Worm (Caenorhabditis elegans) whole organism, young adult: Measurements from ENCODE around the gene spas-1.

ENCODE experiments used
- B0035.1 ChIP-seq: sonication (generic microtip); optimal IDR thresholded peaks from 2 replicates; lab custom pipeline; 2016; ENCODE audit warnings: missing genetic modification characterization, mild to moderate bottlenecking, missing compliant biosample characterization, missing genotype, missing genetic modification reagents
- B0261.1 ChIP-seq: sonication (generic microtip); optimal IDR thresholded peaks from 2 replicates; lab custom pipeline; 2016; ENCODE audit warnings: mild to moderate bottlenecking, missing genetic modification characterization, moderate library complexity, missing compliant biosample characterization
- C06A6.2 ChIP-seq: fragments of 200-800 bp; sonication (Bioruptor generic); conservative IDR thresholded peaks from 2 replicates; pipeline ENCODE4 v1.3.6; 2022; ENCODE audit warnings: missing genetic modification characterization, missing compliant biosample characterization
- F39B2.1 ChIP-seq: fragments of 200-800 bp; sonication (Bioruptor generic); IDR thresholded peaks from 2 replicates; pipeline ENCODE4 v1.3.6; 2022; ENCODE audit warnings: missing genetic modification reagents, missing genetic modification characterization, missing compliant biosample characterization
- F57A8.1 ChIP-seq: fragments of 200-800 bp; sonication (Bioruptor generic); optimal IDR thresholded peaks from 2 replicates; lab custom pipeline; 2018; ENCODE audit warnings: mild to moderate bottlenecking, missing genetic modification characterization, moderate library complexity, missing compliant biosample characterization
- K12H6.12 ChIP-seq: fragments of 200-800 bp; sonication (Bioruptor generic); optimal IDR thresholded peaks from 2 replicates; lab custom pipeline; 2018; ENCODE audit warnings: mild to moderate bottlenecking, missing genetic modification characterization, missing compliant biosample characterization
- T07F8.4 ChIP-seq: sonication (generic microtip); optimal IDR thresholded peaks from 2 replicates; lab custom pipeline; 2016; ENCODE audit warnings: mild to moderate bottlenecking, missing genetic modification characterization, moderate library complexity, missing compliant biosample characterization
- T26A5.8 ChIP-seq: sonication (generic microtip); optimal IDR thresholded peaks from 2 replicates; lab custom pipeline; 2016; ENCODE audit warnings: missing genetic modification characterization, missing compliant biosample characterization
- Y53G8AR.9 ChIP-seq: fragments of 200-800 bp; sonication (Bioruptor generic); conservative IDR thresholded peaks from 2 replicates; pipeline ENCODE4 v1.3.6; 2022; ENCODE audit warnings: missing genetic modification reagents, missing genetic modification characterization, missing compliant biosample characterization
- Y67H2A.10 ChIP-seq: fragments of 200-800 bp; sonication (Bioruptor generic); conservative IDR thresholded peaks from 2 replicates; pipeline ENCODE4 v1.3.6; 2022; ENCODE audit warnings: missing genetic modification reagents, missing genetic modification characterization, missing compliant biosample characterization
- ZK185.1 ChIP-seq: sonication (generic microtip); optimal IDR thresholded peaks from 2 replicates; lab custom pipeline; 2016; ENCODE audit warnings: mild to moderate bottlenecking, missing genetic modification characterization, missing compliant biosample characterization; ENCODE audit not compliant: poor library complexity, severe bottlenecking
- ama-1 ChIP-seq, 3 experiments: fragments of 150-350 bp in 1 of 3; sonication (generic microtip) in 2 of 3; optimal IDR thresholded peaks; 2 replicates each; lab custom pipeline; 2014 to 2018; ENCODE audit warnings: missing biosample characterization in 2 of 3, missing genetic modification characterization in 2 of 3, missing genetic modification reagents in 2 of 3
- ceh-79 ChIP-seq: sonication (generic microtip); optimal IDR thresholded peaks from 2 replicates; lab custom pipeline; 2017; ENCODE audit warnings: mild to moderate bottlenecking, missing genetic modification characterization, missing compliant biosample characterization
- ceh-91 ChIP-seq: fragments of 200-800 bp; sonication (Bioruptor generic); IDR thresholded peaks from 2 replicates; pipeline ENCODE4 v1.3.6; 2022; ENCODE audit warnings: missing genetic modification reagents, missing genetic modification characterization, missing compliant biosample characterization
- chd-7 ChIP-seq: sonication (generic microtip); optimal IDR thresholded peaks from 2 replicates; lab custom pipeline; 2016; ENCODE audit warnings: mild to moderate bottlenecking, missing genetic modification characterization, moderate library complexity, missing compliant biosample characterization
- die-1 ChIP-seq: sonication (generic microtip); optimal IDR thresholded peaks from 2 replicates; lab custom pipeline; 2016; ENCODE audit warnings: missing genotype, mild to moderate bottlenecking, missing genetic modification characterization, missing compliant biosample characterization
- dpff-1 ChIP-seq: sonication (generic microtip); optimal IDR thresholded peaks from 2 replicates; lab custom pipeline; 2017; ENCODE audit warnings: mild to moderate bottlenecking, missing genetic modification characterization, missing compliant biosample characterization
- dpl-1 ChIP-seq: fragments of 150-350 bp; optimal IDR thresholded peaks from 2 replicates; lab custom pipeline; 2014; ENCODE audit warnings: missing biosample characterization, missing genetic modification reagents, missing genetic modification characterization
- fkh-3 ChIP-seq: sonication (generic microtip); optimal IDR thresholded peaks from 2 replicates; lab custom pipeline; 2016; ENCODE audit warnings: mild to moderate bottlenecking, missing genetic modification characterization, missing compliant biosample characterization
- him-1 ChIP-seq: sonication (generic microtip); optimal IDR thresholded peaks from 2 replicates; lab custom pipeline; 2016; ENCODE audit warnings: missing genotype, missing genetic modification reagents, missing genetic modification characterization, missing compliant biosample characterization
- hmg-1.2 ChIP-seq: fragments of 200-800 bp; sonication (Bioruptor generic); IDR thresholded peaks from 2 replicates; pipeline ENCODE4 v1.3.6; 2022; ENCODE audit warnings: missing genetic modification reagents, missing genetic modification characterization, missing compliant biosample characterization
- lsy-27 ChIP-seq: sonication (generic microtip); optimal IDR thresholded peaks from 2 replicates; lab custom pipeline; 2017; ENCODE audit warnings: missing genetic modification characterization, mild to moderate bottlenecking, missing compliant biosample characterization, antibody characterized with exemption, missing genotype, borderline replicate concordance; ENCODE audit not compliant: insufficient read depth
- madf-10 ChIP-seq: sonication (generic microtip); optimal IDR thresholded peaks from 2 replicates; lab custom pipeline; 2016; ENCODE audit warnings: mild to moderate bottlenecking, missing genetic modification characterization, missing compliant biosample characterization
- madf-8 ChIP-seq: fragments of 200-800 bp; sonication (Bioruptor generic); conservative IDR thresholded peaks from 2 replicates; pipeline ENCODE4 v1.3.6; 2022; ENCODE audit warnings: missing genetic modification reagents, missing genetic modification characterization, missing compliant biosample characterization
- mes-4 ChIP-seq: sonication (generic microtip); optimal IDR thresholded peaks from 2 replicates; lab custom pipeline; 2016; ENCODE audit warnings: missing genotype, missing genetic modification characterization, missing compliant biosample characterization
- nfya-1 ChIP-seq: sonication (generic microtip); optimal IDR thresholded peaks from 2 replicates; lab custom pipeline; 2017; ENCODE audit warnings: antibody characterized with exemption, missing compliant biosample characterization, missing genetic modification characterization, borderline replicate concordance; ENCODE audit not compliant: insufficient read depth
- nfyb-1 ChIP-seq: fragments of 200-800 bp; sonication (Bioruptor generic); IDR thresholded peaks from 2 replicates; pipeline ENCODE4 v1.3.6; 2022; ENCODE audit warnings: missing genetic modification reagents, missing genetic modification characterization, missing compliant biosample characterization
- nhr-27 ChIP-seq: fragments of 200-800 bp; sonication (Bioruptor generic); optimal IDR thresholded peaks from 2 replicates; lab custom pipeline; 2018; ENCODE audit warnings: mild to moderate bottlenecking, missing genetic modification characterization, moderate library complexity, missing compliant biosample characterization
- nhr-80 ChIP-seq: sonication (generic microtip); optimal IDR thresholded peaks from 2 replicates; lab custom pipeline; 2016; ENCODE audit warnings: missing genetic modification characterization, missing compliant biosample characterization
- rec-8 ChIP-seq, 2 experiments: sonication (generic microtip); optimal IDR thresholded peaks; 2 replicates each; lab custom pipeline; 2016; ENCODE audit warnings: mild to moderate bottlenecking in 2 of 2, missing genetic modification characterization in 2 of 2, missing genetic modification reagents in 2 of 2, missing genotype in 2 of 2, missing biosample characterization in 1 of 2, missing compliant biosample characterization in 1 of 2, moderate library complexity in 1 of 2
- rpc-1 ChIP-seq, 2 experiments: fragments of 150-350 bp in 1 of 2; sonication (generic microtip) in 1 of 2; optimal IDR thresholded peaks; 2 replicates each; lab custom pipeline; 2014 to 2018; ENCODE audit warnings: missing biosample characterization in 1 of 2, missing genetic modification characterization in 1 of 2, missing genetic modification reagents in 1 of 2, missing genotype in 1 of 2
- snpc-3.4 ChIP-seq: sonication (generic microtip); optimal IDR thresholded peaks from 2 replicates; lab custom pipeline; 2017; ENCODE audit warnings: missing genetic modification characterization, mild to moderate bottlenecking, missing compliant biosample characterization, antibody characterized with exemption, moderate library complexity, missing genotype, missing genetic modification reagents
- snpc-4 ChIP-seq, 5 experiments: fragments of 150-350 bp in 1 of 5; sonication (generic microtip) in 4 of 5; optimal IDR thresholded peaks; 2 replicates each; lab custom pipeline; 2014 to 2018; ENCODE audit warnings: missing genetic modification characterization in 5 of 5, missing biosample characterization in 3 of 5, antibody characterized with exemption in 2 of 5, mild to moderate bottlenecking in 2 of 5, missing compliant biosample characterization in 2 of 5, missing genotype in 2 of 5, moderate library complexity in 2 of 5, missing genetic modification reagents in 1 of 5
- tbx-9 ChIP-seq: sonication (generic microtip); optimal IDR thresholded peaks from 2 replicates; lab custom pipeline; 2016; ENCODE audit warnings: borderline replicate concordance, missing genetic modification characterization, inconsistent platforms, missing compliant biosample characterization
- unc-62 ChIP-seq: fragments of 150-350 bp; optimal IDR thresholded peaks from 2 replicates; lab custom pipeline; 2014; ENCODE audit warnings: missing biosample characterization, missing genetic modification reagents, missing genetic modification characterization
- ztf-22 ChIP-seq: fragments of 200-800 bp; sonication (Bioruptor generic); optimal IDR thresholded peaks from 2 replicates; lab custom pipeline; 2018; ENCODE audit warnings: mild to moderate bottlenecking, missing genetic modification characterization, moderate library complexity, missing compliant biosample characterization

Gene spas-1

ce11 chrV:9141297-9141696, 34.3 kb upstream of the spas-1 start, which contains the start of gene pitr-3 (continued):
- TF ChIP-seq snpc-3.4 (tag; lab: Kevin White, UChicago) (no peak), F39B2.1 (GFP tag; lab: Robert Waterston, UW) (no peak), dpl-1 (no peak), ZK185.1 (tag; lab: Kevin White, UChicago) (no peak), him-1 (no peak)

- TF ChIP-seq B0035.1 (tag; lab: Kevin White, UChicago) (no peak), tbx-9 (tag; lab: Kevin White, UChicago) (no peak), T07F8.4 (tag; lab: Kevin White, UChicago) (no peak), Y67H2A.10 (no peak), fkh-3 (tag; lab: Kevin White, UChicago) (no peak)
- TF ChIP-seq, all 124 proteins: peak for 0
Measured at ce11 chrV:9143896-9144295, 31.7 kb upstream of the spas-1 start.

DNA sequence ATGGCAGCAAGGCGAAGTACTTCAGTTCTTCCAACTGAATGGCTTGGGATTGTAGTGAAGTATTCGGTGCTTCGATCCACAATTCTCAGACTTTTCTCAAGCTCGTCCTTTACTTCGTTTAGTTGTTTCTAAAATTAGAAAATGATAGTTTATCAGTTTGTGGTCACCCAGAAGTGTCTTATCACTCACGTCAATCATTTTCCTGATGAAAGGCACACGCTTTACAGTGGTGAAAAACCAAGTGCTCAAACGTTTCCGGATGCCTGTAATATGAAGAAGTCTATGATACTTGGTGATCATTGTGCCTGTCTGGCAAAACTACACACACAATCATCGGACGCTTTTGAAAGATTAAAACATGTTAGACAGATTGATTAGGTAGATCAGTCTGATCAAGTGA, 29.4 kb upstream of the spas-1 start:
- TF ChIP-seq nhr-80 (tag; lab: Kevin White, UChicago), result peak; percentile 70
- no peak for TF ChIP-seq F57A8.1 (GFP tag; lab: Kevin White, UChicago)

DNA sequence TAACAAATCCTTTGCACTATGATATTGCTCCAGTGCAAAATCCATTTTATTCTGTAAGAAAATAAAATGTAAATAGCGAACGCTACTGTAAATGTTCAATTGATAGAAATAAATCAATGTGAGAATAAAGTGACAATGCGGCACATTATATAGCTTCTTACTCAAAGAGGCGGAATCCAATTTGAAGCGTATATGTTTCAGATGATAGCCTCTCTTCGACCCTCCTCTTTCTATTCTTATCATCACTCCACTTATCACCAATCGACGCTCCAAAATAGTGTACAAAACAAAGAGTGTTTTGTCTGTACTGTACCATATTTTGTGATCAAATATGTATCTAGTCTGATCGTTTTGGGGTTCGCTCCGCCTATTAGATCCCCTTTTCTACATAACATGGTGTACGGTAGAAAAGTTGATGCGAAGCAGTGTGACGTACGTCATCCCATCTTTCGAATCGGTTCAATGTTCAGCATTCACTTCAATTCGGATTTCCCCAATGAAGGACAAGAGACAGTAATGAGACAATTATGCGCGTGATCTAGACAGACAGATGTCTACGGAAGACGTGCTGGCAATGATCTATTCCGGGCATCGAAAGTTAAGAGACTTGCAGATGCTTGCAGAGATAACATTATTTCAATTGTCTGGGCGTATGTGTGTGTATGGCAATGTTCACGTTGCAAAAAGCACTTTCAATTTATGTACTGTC, 28.6 kb upstream of the spas-1 start, which contains the start of gene spl-2:
TSS of gene spl-2 (minus strand) at position 51 of the 709 bp plus-strand sequence.
- TF ChIP-seq snpc-4 (GFP tag; optimal IDR thresholded peaks at IDR 0.05; lab: Kevin White, UChicago) (no peak), snpc-4 (tag; optimal IDR thresholded peaks at IDR 0.05; lab: Kevin White, UChicago) (no peak), hmg-1.2 (GFP tag; lab: Robert Waterston, UW) (peak; percentile 33; the same call in 1 of the 2 replicates)

DNA sequence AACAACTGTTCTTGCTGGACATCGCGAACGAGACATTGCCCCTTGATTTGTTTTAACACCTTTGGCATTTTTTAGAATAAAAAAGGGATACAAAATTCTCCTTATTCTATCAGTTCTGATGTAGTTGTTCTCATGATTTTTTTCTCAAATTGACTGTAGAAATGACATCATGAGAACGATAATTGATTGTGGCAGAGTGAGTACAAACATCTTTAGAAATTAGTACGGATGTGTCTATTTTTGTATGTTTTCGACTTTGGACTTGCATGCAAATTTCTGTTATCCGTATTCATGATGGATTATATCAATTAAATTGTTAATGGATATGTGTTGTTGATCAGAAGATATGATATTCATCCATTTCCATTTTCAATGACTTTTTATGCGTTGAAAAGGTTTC, 27.4 kb upstream of the spas-1 start:
- TF ChIP-seq madf-10 (no peak), mes-4 (tag; lab: Kevin White, UChicago) (no peak), B0035.1 (tag; lab: Kevin White, UChicago) (no peak), die-1 (no peak), ama-1 (optimal IDR thresholded peaks at IDR 0.05; lab: Kevin White, UChicago) (no peak), ama-1 (GFP tag; optimal IDR thresholded peaks at IDR 0.05; lab: Kevin White, UChicago) (no peak), rpc-1 (optimal IDR thresholded peaks at IDR 0.05; lab: Kevin White, UChicago) (no peak), rpc-1 (tag; optimal IDR thresholded peaks at IDR 0.05; lab: Kevin White, UChicago) (no peak), K12H6.12 (tag; lab: Kevin White, UChicago) (no peak), rec-8 (tag; optimal IDR thresholded peaks at IDR 0.05; lab: Kevin White, UChicago) (no peak), Y53G8AR.9 (GFP tag; lab: Robert Waterston, UW) (no peak)

DNA sequence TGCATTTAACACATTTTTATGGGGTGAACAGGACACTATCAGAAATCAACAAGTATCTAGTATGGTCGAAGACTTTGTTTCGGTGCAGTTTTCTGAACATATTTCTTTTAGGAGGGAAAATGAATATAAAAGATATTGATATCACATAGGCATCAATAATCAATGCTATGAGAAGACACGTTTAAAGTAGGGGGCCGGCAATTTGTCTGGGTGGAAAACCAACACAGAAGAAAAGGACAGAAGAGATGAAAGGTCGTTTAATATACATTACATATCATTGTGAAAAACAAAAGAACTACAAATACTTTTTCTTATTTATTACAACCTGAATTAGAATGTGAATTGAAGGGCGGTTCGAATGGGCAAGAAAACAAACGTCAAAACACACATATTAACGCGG, 23.2 kb upstream of the spas-1 start:
- no peak for TF ChIP-seq ceh-91
- no peak for TF ChIP-seq ztf-22 (GFP tag; lab: Kevin White, UChicago)
- no peak for TF ChIP-seq B0261.1 (tag; lab: Kevin White, UChicago)
- TF ChIP-seq chd-7 (tag; lab: Kevin White, UChicago), result no peak
- TF ChIP-seq rpc-1 (optimal IDR thresholded peaks at IDR 0.05; lab: Kevin White, UChicago), result no peak
- no peak for TF ChIP-seq rpc-1 (tag; optimal IDR thresholded peaks at IDR 0.05; lab: Kevin White, UChicago)
- no peak for TF ChIP-seq Y67H2A.10
- TF ChIP-seq madf-10, result no peak
- no peak for TF ChIP-seq T26A5.8
- no peak for TF ChIP-seq lsy-27 (tag; lab: Kevin White, UChicago)
- no peak for TF ChIP-seq C06A6.2 (GFP tag; lab: Robert Waterston, UW)
- TF ChIP-seq madf-8 (GFP tag; lab: Robert Waterston, UW), result no peak
- no peak for TF ChIP-seq B0035.1 (tag; lab: Kevin White, UChicago)
- TF ChIP-seq dpff-1 (tag; lab: Kevin White, UChicago), result no peak
- TF ChIP-seq nhr-27, result no peak
- no peak for TF ChIP-seq unc-62
- no peak for TF ChIP-seq nfyb-1 (GFP tag; lab: Robert Waterston, UW)
- no peak for TF ChIP-seq nfya-1 (tag; lab: Kevin White, UChicago)
- TF ChIP-seq ceh-79 (tag; lab: Kevin White, UChicago), result no peak
